Worm (Caenorhabditis elegans): ENCODE data around the gene snf-12.

The snf-12 gene

DNA sequence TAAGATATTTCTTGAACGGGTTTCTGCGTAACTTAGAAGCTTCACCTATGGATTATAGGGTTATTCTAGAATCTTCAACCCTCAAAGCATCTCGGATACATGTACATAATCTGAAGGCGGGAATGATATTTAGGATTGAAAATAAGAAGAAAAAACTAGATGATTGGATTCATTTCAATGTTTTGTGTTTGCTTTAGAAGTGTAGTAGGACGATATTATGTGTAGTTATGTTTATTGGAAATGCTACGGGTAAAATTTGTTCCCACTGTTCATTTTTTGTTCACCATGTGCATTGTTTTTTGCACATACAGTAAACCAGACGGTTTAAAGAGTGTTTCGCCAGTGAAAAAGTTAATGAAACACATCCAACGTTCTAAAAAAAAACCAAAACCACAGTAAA lies 17.8 kb upstream of the snf-12 start:
- TF ChIP-seq aha-1 (tag; optimal IDR thresholded peaks at IDR 0.05) (no peak), mab-9 (GFP tag; IDR thresholded peaks at IDR 0.05) (no peak), lsy-2 (tag; optimal IDR thresholded peaks at IDR 0.05) (no peak), ceh-82 (tag; optimal IDR thresholded peaks at IDR 0.05) (no peak), ama-1 (optimal IDR thresholded peaks at IDR 0.05) (no peak), xbp-1 (tag; optimal IDR thresholded peaks at IDR 0.05) (no peak), egl-27 (tag; optimal IDR thresholded peaks at IDR 0.05) (no peak), irx-1 (tag; optimal IDR thresholded peaks at IDR 0.05) (no peak), swsn-7 (tag; optimal IDR thresholded peaks at IDR 0.05) (no peak), snpc-4 (tag; optimal IDR thresholded peaks at IDR 0.05) (no peak), mdl-1 (tag; optimal IDR thresholded peaks at IDR 0.05) (no peak), nhr-71 (tag; optimal IDR thresholded peaks at IDR 0.05) (no peak), skn-1 (tag; optimal IDR thresholded peaks at IDR 0.05) (no peak), pag-3 (tag; optimal IDR thresholded peaks at IDR 0.05; ENCODE audit: borderline replicate concordance, insufficient read depth) (no peak)

DNA sequence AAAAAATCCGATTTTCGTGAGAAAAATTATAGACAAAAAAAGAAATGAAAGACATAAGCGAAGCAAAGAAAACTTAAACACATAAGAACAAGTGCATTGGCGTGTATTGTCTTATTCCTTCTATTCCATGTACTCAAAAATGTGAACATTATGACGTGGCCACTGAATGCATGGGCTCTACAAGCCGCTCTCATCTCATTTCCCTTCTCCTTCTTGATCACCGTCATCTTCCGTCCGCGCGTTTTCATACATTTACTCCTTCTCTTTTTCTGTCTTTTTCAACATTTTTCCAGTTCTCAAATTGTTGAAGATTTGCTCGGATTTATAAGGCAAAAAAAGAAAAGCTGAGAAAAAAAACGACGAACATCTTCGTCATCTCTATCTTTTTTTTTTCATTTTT lies 14.8 kb upstream of the snf-12 start:
- no peak for TF ChIP-seq nhr-47 (tag; optimal IDR thresholded peaks at IDR 0.05)
- TF ChIP-seq tlp-1 (tag; optimal IDR thresholded peaks at IDR 0.05): no peak
- peak; percentile 54 for TF ChIP-seq fkh-10 (GFP tag; optimal IDR thresholded peaks at IDR 0.05)
- peak; percentile 13 for TF ChIP-seq lin-14 (GFP tag; optimal IDR thresholded peaks at IDR 0.05)
- no peak for TF ChIP-seq dpl-1 (GFP tag; optimal IDR thresholded peaks at IDR 0.05)

DNA sequence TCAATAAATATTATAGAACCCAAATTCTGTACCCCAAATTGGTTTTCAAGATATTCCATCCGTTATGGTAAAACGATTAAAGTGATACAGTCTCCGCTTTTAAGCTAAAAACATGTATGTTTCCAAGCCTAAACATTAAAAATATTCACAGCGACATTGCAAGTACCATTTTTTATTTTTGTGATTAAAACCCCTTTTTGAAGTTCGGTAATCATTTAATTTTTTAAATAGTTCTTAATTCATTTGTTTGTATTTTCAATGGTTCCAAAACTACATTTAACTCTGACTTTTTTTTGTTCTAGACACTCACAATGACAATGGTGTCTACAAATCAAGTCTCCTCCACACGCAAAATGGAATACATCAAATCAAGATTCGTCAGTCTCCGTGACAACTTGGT lies 13.8 kb upstream of the snf-12 start, which contains the start of gene T25B6.4:
T25B6.4 (plus strand) TSS at position 301 of the 400 bp plus-strand sequence.
- TF ChIP-seq unc-86 (tag; optimal IDR thresholded peaks at IDR 0.05) (no peak), nhr-12 (tag; optimal IDR thresholded peaks at IDR 0.05) (no peak), mef-2 (tag; optimal IDR thresholded peaks at IDR 0.05) (no peak), nhr-76 (tag; optimal IDR thresholded peaks at IDR 0.05) (no peak), F16B12.6 (tag; optimal IDR thresholded peaks at IDR 0.05) (no peak), elt-2 (tag; optimal IDR thresholded peaks at IDR 0.05) (no peak), pqm-1 (tag; optimal IDR thresholded peaks at IDR 0.05) (no peak), dpl-1 (GFP tag; optimal IDR thresholded peaks at IDR 0.05) (no peak), elt-3 (tag; optimal IDR thresholded peaks at IDR 0.05) (no peak), mab-9 (GFP tag; IDR thresholded peaks at IDR 0.05) (no peak), egl-27 (tag; optimal IDR thresholded peaks at IDR 0.05) (no peak), lin-15B (tag; optimal IDR thresholded peaks at IDR 0.05) (no peak), rnt-1 (tag; optimal IDR thresholded peaks at IDR 0.05) (no peak), lin-35 (GFP tag; optimal IDR thresholded peaks at IDR 0.05) (no peak), pax-3 (tag; optimal IDR thresholded peaks at IDR 0.05) (no peak)

DNA sequence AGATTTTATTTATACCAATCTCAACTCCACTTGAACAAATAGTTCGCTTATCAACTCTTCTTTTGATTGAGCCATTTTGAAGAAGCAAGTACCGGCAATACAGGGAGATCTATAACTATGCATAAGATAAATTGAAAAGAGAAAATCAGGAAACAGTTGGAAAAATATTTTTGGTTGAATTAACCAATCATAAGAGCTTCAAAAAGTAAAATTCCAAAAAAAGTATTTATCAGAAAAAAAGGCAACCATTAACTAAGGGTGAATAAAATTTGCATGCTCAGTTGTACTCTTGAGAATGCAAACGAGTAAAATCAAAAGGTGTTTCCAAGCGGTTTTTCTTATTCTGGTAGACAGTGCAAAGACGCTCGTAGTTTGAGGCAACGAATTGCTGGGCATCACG lies 7.6 kb upstream of the snf-12 start, which contains the start of gene T25B6.5:
T25B6.5 (minus strand) TSS at position 101 of the 400 bp plus-strand sequence.
- TF ChIP-seq vab-15 (tag; optimal IDR thresholded peaks at IDR 0.05) (no peak), nhr-84 (tag; optimal IDR thresholded peaks at IDR 0.05) (no peak), nhr-20 (tag; optimal IDR thresholded peaks at IDR 0.05) (no peak), lin-15B (tag; optimal IDR thresholded peaks at IDR 0.05) (no peak), fkh-8 (tag; optimal IDR thresholded peaks at IDR 0.05) (no peak), nhr-28 (tag; optimal IDR thresholded peaks at IDR 0.05) (no peak), mab-9 (GFP tag; IDR thresholded peaks at IDR 0.05) (no peak), sup-37 (GFP tag; optimal IDR thresholded peaks at IDR 0.05) (no peak), tbx-2 (tag; optimal IDR thresholded peaks at IDR 0.05) (no peak), aha-1 (tag; optimal IDR thresholded peaks at IDR 0.05) (no peak), ztf-4 (tag; optimal IDR thresholded peaks at IDR 0.05) (no peak), efl-3 (GFP tag; optimal IDR thresholded peaks at IDR 0.05) (no peak), unc-30 (tag; optimal IDR thresholded peaks at IDR 0.05) (no peak), irx-1 (tag; optimal IDR thresholded peaks at IDR 0.05) (no peak)

Measured in whole organism, L1 larva.